Fruit fly (Drosophila melanogaster): ENCODE measurements around the gene Vps33B.

Vps33B gene

dm6 chr3R:25462642-25463317 lies 10.5 kb upstream of the Vps33B start (continued):
- TF ChIP-seq Ets97D (GFP tag; optimal IDR thresholded peaks at IDR 0.05), result no peak
- TF ChIP-seq Dp (GFP tag; optimal IDR thresholded peaks at IDR 0.05), result no peak
- no peak for TF ChIP-seq Atf-2 (GFP tag; optimal IDR thresholded peaks at IDR 0.05)
- TF ChIP-seq Ssrp (tag; optimal IDR thresholded peaks at IDR 0.05), result no peak
- TF ChIP-seq Myb (GFP tag; optimal IDR thresholded peaks at IDR 0.05), result no peak
- no peak for TF ChIP-seq CG2202 (tag; optimal IDR thresholded peaks at IDR 0.05)
- TF ChIP-seq fd3F (GFP tag; optimal IDR thresholded peaks at IDR 0.05), result peak; percentile 33
- no peak for TF ChIP-seq mld (GFP tag; IDR thresholded peaks at IDR 0.05; ENCODE audit: partially characterized antibody)
- TF ChIP-seq Lim3 (GFP tag; IDR thresholded peaks at IDR 0.05), result no peak
- TF ChIP-seq Camta (GFP tag; optimal IDR thresholded peaks at IDR 0.05), result no peak
- TF ChIP-seq usp (GFP tag; optimal IDR thresholded peaks at IDR 0.05), result no peak
- TF ChIP-seq crc (GFP tag; optimal IDR thresholded peaks at IDR 0.05), result no peak
- TF ChIP-seq PHDP (tag; optimal IDR thresholded peaks at IDR 0.05), result peak; percentile 53
- TF ChIP-seq CG15514 (GFP tag; optimal IDR thresholded peaks at IDR 0.05), result peak; percentile 48
- peak; percentile 66; the same call in 1 of the 2 replicates for TF ChIP-seq Xrp1 (GFP tag; IDR thresholded peaks at IDR 0.05)
- TF ChIP-seq ftz-f1 (GFP tag; optimal IDR thresholded peaks at IDR 0.05), result no peak
- peak; percentile 15 for TF ChIP-seq CG15601 (tag; optimal IDR thresholded peaks at IDR 0.05)
- peak; percentile 27 for TF ChIP-seq CG6813 (GFP tag; optimal IDR thresholded peaks at IDR 0.05)
- no peak for TF ChIP-seq CG14050 (GFP tag; IDR thresholded peaks at IDR 0.05)
- no peak for TF ChIP-seq sna (GFP tag; IDR thresholded peaks at IDR 0.05; ENCODE audit: partially characterized antibody)
- no peak for TF ChIP-seq fd64A (GFP tag; optimal IDR thresholded peaks at IDR 0.05)
- TF ChIP-seq fru (optimal IDR thresholded peaks at IDR 0.05), result no peak
- TF ChIP-seq sqz (GFP tag; optimal IDR thresholded peaks at IDR 0.05), result peak; percentile 72
- TF ChIP-seq CG9932 (GFP tag; IDR thresholded peaks at IDR 0.05), result peak; percentile 76
- TF ChIP-seq lmd (GFP tag; IDR thresholded peaks at IDR 0.05), result no peak
- no peak for TF ChIP-seq CG32767 (GFP tag; IDR thresholded peaks at IDR 0.05)
- TF ChIP-seq CG6654 (GFP tag; optimal IDR thresholded peaks at IDR 0.05), result no peak
- no peak for TF ChIP-seq wor (GFP tag; IDR thresholded peaks at IDR 0.05)
- TF ChIP-seq ab (GFP tag; optimal IDR thresholded peaks at IDR 0.05), result no peak
- no peak for TF ChIP-seq NK7.1 (GFP tag; optimal IDR thresholded peaks at IDR 0.05)
- TF ChIP-seq Awh (GFP tag; IDR thresholded peaks at IDR 0.05), result peak; percentile 55; the same call in 1 of the 2 replicates
- TF ChIP-seq CG42726 (GFP tag; IDR thresholded peaks at IDR 0.05; ENCODE audit: partially characterized antibody), result no peak
- no peak for TF ChIP-seq ken (GFP tag; IDR thresholded peaks at IDR 0.05)
- peak; percentile 49 for TF ChIP-seq CG8924 (tag; optimal IDR thresholded peaks at IDR 0.05)
- peak; percentile 28 for TF ChIP-seq Hmr (GFP tag; optimal IDR thresholded peaks at IDR 0.05)
- TF ChIP-seq CG3995 (GFP tag; optimal IDR thresholded peaks at IDR 0.05), result no peak
- 0 out of 2 replicates have a peak, but pooled peaks have one; percentile 13 for TF ChIP-seq Adf1 (GFP tag; IDR thresholded peaks at IDR 0.05)
- TF ChIP-seq CG2129 (GFP tag; IDR thresholded peaks at IDR 0.05; ENCODE audit: partially characterized antibody), result no peak
- no peak for TF ChIP-seq br (optimal IDR thresholded peaks at IDR 0.05)
- no peak for TF ChIP-seq CG17912 (GFP tag; optimal IDR thresholded peaks at IDR 0.05)
- peak; percentile 24 for TF ChIP-seq HHEX (GFP tag; optimal IDR thresholded peaks at IDR 0.05)
- TF ChIP-seq danr (GFP tag; IDR thresholded peaks at IDR 0.05), result no peak; the same call in 1 of the 2 replicates
- TF ChIP-seq Side (GFP tag; optimal IDR thresholded peaks at IDR 0.05), result no peak
- TF ChIP-seq dpn (GFP tag; optimal IDR thresholded peaks at IDR 0.05), result peak in 1 of 2 experiments; percentile 43
- TF ChIP-seq Antp (GFP tag; optimal IDR thresholded peaks at IDR 0.05), result no peak
- peak; percentile 0 for TF ChIP-seq Hr3 (GFP tag; optimal IDR thresholded peaks at IDR 0.05)
- TF ChIP-seq CG4820 (GFP tag; optimal IDR thresholded peaks at IDR 0.05), result no peak
- peak; percentile 61 for TF ChIP-seq Fer3 (tag; optimal IDR thresholded peaks at IDR 0.05)
- TF ChIP-seq Sox100B (GFP tag; optimal IDR thresholded peaks at IDR 0.05), result peak; percentile 57
- no peak for TF ChIP-seq gro (GFP tag; optimal IDR thresholded peaks at IDR 0.05)
- TF ChIP-seq z (GFP tag; IDR thresholded peaks at IDR 0.05), result no peak
